Worm (Caenorhabditis elegans) whole organism, L2 larva: ENCODE results near the gene rps-13.
A peak's percentile ranks its signal among the peaks of the same experiment; 100 is the strongest.

Experiments
- C34F6.9 ChIP-seq: fragments of 150-350 bp; optimal IDR thresholded peaks from 2 replicates; lab custom pipeline; 2014; ENCODE audit warnings: missing biosample characterization, missing genetic modification characterization
- F13H6.1 ChIP-seq: sonication (generic microtip); optimal IDR thresholded peaks from 2 replicates; lab custom pipeline; 2016; ENCODE audit warnings: missing genetic modification characterization, missing compliant biosample characterization
- R02D3.7 ChIP-seq: fragments of 150-350 bp; optimal IDR thresholded peaks from 2 replicates; lab custom pipeline; 2014; ENCODE audit warnings: missing biosample characterization, missing genetic modification characterization
- Y55F3AM.14 ChIP-seq: fragments of 200-800 bp; sonication (Bioruptor generic); optimal IDR thresholded peaks from 2 replicates; lab custom pipeline; 2018; ENCODE audit warnings: mild to moderate bottlenecking, missing genetic modification characterization, missing compliant biosample characterization
- ZK546.5 ChIP-seq: sonication (generic microtip); optimal IDR thresholded peaks from 2 replicates; lab custom pipeline; 2017; ENCODE audit warnings: missing biosample characterization, missing genetic modification characterization
- alr-1 ChIP-seq: fragments of 150-350 bp; optimal IDR thresholded peaks from 2 replicates; lab custom pipeline; 2014; ENCODE audit warnings: missing biosample characterization, missing genetic modification characterization
- aly-2 ChIP-seq: fragments of 150-350 bp; optimal IDR thresholded peaks from 2 replicates; lab custom pipeline; 2014; ENCODE audit warnings: missing biosample characterization, missing genetic modification characterization
- ama-1 ChIP-seq: fragments of 150-350 bp; optimal IDR thresholded peaks from 2 replicates; lab custom pipeline; 2018; ENCODE audit warnings: inconsistent platforms
- blmp-1 ChIP-seq: sonication (generic microtip); optimal IDR thresholded peaks from 2 replicates; lab custom pipeline; 2017; ENCODE audit warnings: missing genetic modification characterization, mild to moderate bottlenecking, missing compliant biosample characterization, antibody characterized with exemption, moderate library complexity; ENCODE audit not compliant: insufficient read depth
- ceh-16 ChIP-seq: fragments of 150-350 bp; optimal IDR thresholded peaks from 2 replicates; lab custom pipeline; 2014; ENCODE audit warnings: missing biosample characterization, missing genetic modification characterization
- ceh-82 ChIP-seq: fragments of 150-350 bp; optimal IDR thresholded peaks from 2 replicates; lab custom pipeline; 2014; ENCODE audit warnings: missing biosample characterization, missing genetic modification characterization
- crh-2 ChIP-seq: sonication (generic microtip); optimal IDR thresholded peaks from 2 replicates; lab custom pipeline; 2017; ENCODE audit warnings: missing biosample characterization, missing genetic modification characterization
- dmd-4 ChIP-seq: sonication (generic microtip); optimal IDR thresholded peaks from 2 replicates; lab custom pipeline; 2017; ENCODE audit warnings: missing biosample characterization, missing genetic modification characterization
- egl-27 ChIP-seq: sonication (generic microtip); optimal IDR thresholded peaks from 3 replicates; lab custom pipeline; 2017; ENCODE audit warnings: missing biosample characterization, missing genetic modification reagents, missing genetic modification characterization
- elt-1 ChIP-seq: fragments of 150-350 bp; optimal IDR thresholded peaks from 2 replicates; lab custom pipeline; 2014; ENCODE audit warnings: missing biosample characterization, missing genetic modification characterization
- elt-3 ChIP-seq: sonication (generic microtip); optimal IDR thresholded peaks from 2 replicates; lab custom pipeline; 2017; ENCODE audit warnings: missing biosample characterization, missing genetic modification characterization
- fos-1 ChIP-seq: fragments of 150-350 bp; optimal IDR thresholded peaks from 2 replicates; lab custom pipeline; 2014; ENCODE audit warnings: missing biosample characterization, missing genetic modification characterization
- gmeb-1 ChIP-seq: fragments of 150-350 bp; optimal IDR thresholded peaks from 2 replicates; lab custom pipeline; 2014; ENCODE audit warnings: missing biosample characterization, missing genetic modification characterization
- lin-11 ChIP-seq: fragments of 150-350 bp; sonication (generic microtip); optimal IDR thresholded peaks from 2 replicates; lab custom pipeline; 2014; ENCODE audit warnings: missing biosample characterization, missing genetic modification characterization, inconsistent platforms, mixed read lengths
- lin-13 ChIP-seq: fragments of 150-350 bp; optimal IDR thresholded peaks from 2 replicates; lab custom pipeline; 2014; ENCODE audit warnings: missing biosample characterization, missing genetic modification reagents, missing genetic modification characterization
- lin-39 ChIP-seq: fragments of 150-350 bp; optimal IDR thresholded peaks from 2 replicates; lab custom pipeline; 2014; ENCODE audit warnings: missing biosample characterization, missing genetic modification reagents, missing genetic modification characterization
- lsy-2 ChIP-seq, 2 experiments: fragments of 150-350 bp in 1 of 2; sonication (generic microtip) in 1 of 2; optimal IDR thresholded peaks; 2 replicates each; lab custom pipeline; 2014 to 2017; ENCODE audit warnings: missing biosample characterization in 2 of 2, missing genetic modification characterization in 2 of 2
- mab-5 ChIP-seq: fragments of 150-350 bp; optimal IDR thresholded peaks from 2 replicates; lab custom pipeline; 2014; ENCODE audit warnings: missing biosample characterization, missing genetic modification characterization
- mbf-1 ChIP-seq: sonication (generic microtip); optimal IDR thresholded peaks from 2 replicates; lab custom pipeline; 2017; ENCODE audit warnings: missing biosample characterization, missing genetic modification characterization
- mdl-1 ChIP-seq, 2 experiments: fragments of 150-350 bp in 1 of 2; sonication (generic microtip) in 1 of 2; optimal IDR thresholded peaks; 2 replicates each; lab custom pipeline; 2017; ENCODE audit warnings: missing biosample characterization in 2 of 2, missing genetic modification characterization in 2 of 2
- nhr-10 ChIP-seq: sonication (generic microtip); optimal IDR thresholded peaks from 2 replicates; lab custom pipeline; 2017; ENCODE audit warnings: missing biosample characterization, missing genetic modification characterization
- nhr-11 ChIP-seq: fragments of 150-350 bp; optimal IDR thresholded peaks from 2 replicates; lab custom pipeline; 2014; ENCODE audit warnings: missing biosample characterization, missing genetic modification characterization
- nhr-12 ChIP-seq: fragments of 150-350 bp; optimal IDR thresholded peaks from 2 replicates; lab custom pipeline; 2014; ENCODE audit warnings: missing biosample characterization, missing genetic modification characterization
- nhr-129 ChIP-seq: fragments of 150-350 bp; optimal IDR thresholded peaks from 2 replicates; lab custom pipeline; 2014; ENCODE audit warnings: missing biosample characterization, missing genetic modification characterization
- nhr-21 ChIP-seq: fragments of 150-350 bp; optimal IDR thresholded peaks from 2 replicates; lab custom pipeline; 2014; ENCODE audit warnings: missing biosample characterization, missing genetic modification characterization
- nhr-23 ChIP-seq: fragments of 150-350 bp; optimal IDR thresholded peaks from 2 replicates; lab custom pipeline; 2014; ENCODE audit warnings: missing biosample characterization, missing genetic modification reagents, missing genetic modification characterization
- nhr-237 ChIP-seq: fragments of 150-350 bp; optimal IDR thresholded peaks from 2 replicates; lab custom pipeline; 2014; ENCODE audit warnings: missing biosample characterization, missing genetic modification characterization
- nhr-25 ChIP-seq: fragments of 150-350 bp; sonication (generic microtip); optimal IDR thresholded peaks from 3 replicates; lab custom pipeline; 2014; ENCODE audit warnings: missing biosample characterization, missing genetic modification characterization
- nhr-6 ChIP-seq: fragments of 150-350 bp; optimal IDR thresholded peaks from 2 replicates; lab custom pipeline; 2014; ENCODE audit warnings: missing biosample characterization, missing genetic modification characterization
- nhr-77 ChIP-seq: fragments of 150-350 bp; optimal IDR thresholded peaks from 2 replicates; lab custom pipeline; 2014; ENCODE audit warnings: missing biosample characterization, missing genetic modification characterization
- peb-1 ChIP-seq: fragments of 150-350 bp; optimal IDR thresholded peaks from 2 replicates; lab custom pipeline; 2014; ENCODE audit warnings: missing biosample characterization, missing genetic modification characterization
- sem-4 ChIP-seq: fragments of 150-350 bp; optimal IDR thresholded peaks from 2 replicates; lab custom pipeline; 2014; ENCODE audit warnings: missing biosample characterization, missing genetic modification reagents, missing genetic modification characterization
- skn-1 ChIP-seq: sonication (generic microtip); optimal IDR thresholded peaks from 2 replicates; lab custom pipeline; 2017; ENCODE audit warnings: missing biosample characterization, missing genetic modification characterization
- sma-3 ChIP-seq: sonication (generic microtip); optimal IDR thresholded peaks from 2 replicates; lab custom pipeline; 2016; ENCODE audit warnings: missing genetic modification reagents, missing genetic modification characterization, missing compliant biosample characterization
- sma-9 ChIP-seq, 2 experiments: fragments of 150-350 bp in 1 of 2; sonication (generic microtip) in 1 of 2; optimal IDR thresholded peaks; 2 replicates each; lab custom pipeline; 2014 to 2016; ENCODE audit warnings: missing genetic modification characterization in 2 of 2, mild to moderate bottlenecking in 1 of 2, missing biosample characterization in 1 of 2, missing compliant biosample characterization in 1 of 2, missing genetic modification reagents in 1 of 2, moderate library complexity in 1 of 2
- snpc-4 ChIP-seq: fragments of 150-350 bp; optimal IDR thresholded peaks from 2 replicates; lab custom pipeline; 2014; ENCODE audit warnings: missing biosample characterization, missing genetic modification characterization
- unc-39 ChIP-seq: fragments of 150-350 bp; optimal IDR thresholded peaks from 2 replicates; lab custom pipeline; 2014; ENCODE audit warnings: missing biosample characterization, missing genetic modification characterization
- unc-55 ChIP-seq: fragments of 150-350 bp; sonication (generic microtip); optimal IDR thresholded peaks from 3 replicates; lab custom pipeline; 2014; ENCODE audit warnings: missing biosample characterization, missing genetic modification reagents, missing genetic modification characterization
- unc-62 ChIP-seq: fragments of 150-350 bp; optimal IDR thresholded peaks from 2 replicates; lab custom pipeline; 2014; ENCODE audit warnings: missing biosample characterization, missing genetic modification reagents, missing genetic modification characterization
- zag-1 ChIP-seq: fragments of 150-350 bp; optimal IDR thresholded peaks from 2 replicates; lab custom pipeline; 2014; ENCODE audit warnings: missing biosample characterization, missing genetic modification characterization
- ztf-1 ChIP-seq: fragments of 200-800 bp; sonication (Bioruptor generic); conservative IDR thresholded peaks from 2 replicates; pipeline ENCODE4 v1.3.6; 2022; ENCODE audit warnings: missing genetic modification characterization, missing compliant biosample characterization
- ztf-11 ChIP-seq: sonication (generic microtip); optimal IDR thresholded peaks from 2 replicates; lab custom pipeline; 2017; ENCODE audit warnings: missing biosample characterization, missing genetic modification characterization
- ztf-4 ChIP-seq: fragments of 150-350 bp; optimal IDR thresholded peaks from 2 replicates; lab custom pipeline; 2014; ENCODE audit warnings: missing biosample characterization, missing genetic modification characterization

rps-13 gene

DNA sequence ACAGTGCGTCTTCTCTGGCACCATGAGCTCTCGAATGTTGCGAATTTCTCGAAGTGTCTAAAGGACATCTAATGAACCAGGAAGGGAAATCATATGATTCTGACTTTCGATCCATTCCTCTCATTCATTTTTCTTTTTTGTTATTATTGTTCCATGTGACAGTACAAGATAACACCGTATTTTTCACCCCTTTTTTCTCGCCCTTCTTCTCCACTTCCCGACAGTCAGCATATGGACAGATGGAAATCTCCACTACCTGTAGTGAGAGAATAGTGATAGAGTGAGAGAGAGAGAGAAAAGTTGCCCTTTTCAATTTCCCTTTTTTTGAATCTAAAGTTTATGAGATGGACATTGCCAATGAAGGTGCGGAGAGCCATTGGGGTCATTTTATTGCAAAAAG, 14.0 kb downstream of the rps-13 start:
- TF ChIP-seq aly-2 (tag; lab: Kevin White, UChicago), result no peak
- TF ChIP-seq crh-2 (tag; lab: Kevin White, UChicago), result no peak
- TF ChIP-seq ceh-82, result no peak
- TF ChIP-seq sma-9 (GFP tag; optimal IDR thresholded peaks at IDR 0.05; lab: Kevin White, UChicago), result peak; percentile 73
- TF ChIP-seq sma-9 (tag; optimal IDR thresholded peaks at IDR 0.05; lab: Kevin White, UChicago), result no peak
- TF ChIP-seq skn-1 (tag; lab: Kevin White, UChicago), result no peak
- no peak for TF ChIP-seq ZK546.5
- TF ChIP-seq ama-1 (lab: Kevin White, UChicago), result no peak
- no peak for TF ChIP-seq dmd-4 (tag; lab: Kevin White, UChicago)
- TF ChIP-seq nhr-21, result peak; percentile 41
- TF ChIP-seq nhr-25 (tag; lab: Kevin White, UChicago), result peak; percentile 42
- TF ChIP-seq nhr-129, result peak; percentile 73
- TF ChIP-seq lsy-2 (tag; optimal IDR thresholded peaks at IDR 0.05; lab: Kevin White, UChicago), result peak in 1 of 2 experiments; percentile 35
- TF ChIP-seq zag-1 (tag; lab: Kevin White, UChicago), result no peak
- TF ChIP-seq ceh-16 (tag; lab: Kevin White, UChicago), result no peak
- TF ChIP-seq lin-13, result no peak
- TF ChIP-seq nhr-237 (tag; lab: Kevin White, UChicago), result no peak
- TF ChIP-seq fos-1 (tag; lab: Kevin White, UChicago), result no peak
- TF ChIP-seq mab-5, result no peak
- TF ChIP-seq unc-62, result no peak
- peak; percentile 89 for TF ChIP-seq blmp-1 (tag; lab: Kevin White, UChicago)
- TF ChIP-seq egl-27 (tag; lab: Kevin White, UChicago), result peak; percentile 24
- TF ChIP-seq nhr-23, result no peak
- TF ChIP-seq peb-1, result no peak
- no peak for TF ChIP-seq C34F6.9 (tag; lab: Kevin White, UChicago)
- TF ChIP-seq lin-11 (tag; lab: Kevin White, UChicago), result no peak
- TF ChIP-seq nhr-10, result no peak
- TF ChIP-seq nhr-6 (tag; lab: Kevin White, UChicago), result no peak
- no peak for TF ChIP-seq mbf-1
- TF ChIP-seq mdl-1 (tag; optimal IDR thresholded peaks at IDR 0.05; lab: Kevin White, UChicago), result peak in 1 of 2 experiments; percentile 24
- TF ChIP-seq snpc-4 (tag; lab: Kevin White, UChicago), result no peak
- TF ChIP-seq ztf-4, result no peak
- TF ChIP-seq sma-3 (GFP tag; lab: Kevin White, UChicago), result peak; percentile 16
- no peak for TF ChIP-seq elt-1 (tag; lab: Kevin White, UChicago)
- TF ChIP-seq R02D3.7 (tag; lab: Kevin White, UChicago), result no peak
- TF ChIP-seq elt-3 (tag; lab: Kevin White, UChicago), result no peak
- TF ChIP-seq ztf-1, result no peak
- no peak for TF ChIP-seq unc-55 (GFP tag; lab: Kevin White, UChicago)
- no peak for TF ChIP-seq F13H6.1
- TF ChIP-seq nhr-12 (tag; lab: Kevin White, UChicago), result no peak
- TF ChIP-seq alr-1, result no peak
- no peak for TF ChIP-seq lin-39 (tag; lab: Kevin White, UChicago)
- no peak for TF ChIP-seq ztf-11
- TF ChIP-seq gmeb-1 (tag; lab: Kevin White, UChicago), result no peak
- TF ChIP-seq Y55F3AM.14 (GFP tag; lab: Kevin White, UChicago), result no peak
- no peak for TF ChIP-seq nhr-77
- TF ChIP-seq unc-39 (tag; lab: Kevin White, UChicago), result no peak
- TF ChIP-seq nhr-11 (tag; lab: Kevin White, UChicago), result no peak
- no peak for TF ChIP-seq sem-4
- TF ChIP-seq, all 48 proteins: peak for 9

DNA sequence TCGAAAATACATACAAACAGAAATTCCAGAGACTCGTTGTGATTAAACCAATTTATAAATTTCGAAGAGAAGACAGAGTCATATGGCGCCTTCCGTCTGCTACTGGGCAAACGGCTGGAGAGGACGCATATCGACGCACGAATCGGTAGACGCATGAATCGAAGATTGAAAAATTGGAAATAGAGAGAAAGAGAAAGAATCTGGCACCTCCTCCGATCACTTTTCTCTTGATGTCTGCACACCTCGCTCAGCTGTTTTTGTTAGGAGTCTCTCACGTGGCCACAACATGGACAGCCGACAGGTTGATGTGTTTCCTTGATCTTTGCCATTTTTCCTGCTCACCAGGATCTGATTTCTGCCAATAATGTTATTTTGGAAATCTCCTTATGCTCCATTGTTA, 14.7 kb downstream of the rps-13 start:
- no peak for TF ChIP-seq ztf-1
- TF ChIP-seq lin-39 (tag; lab: Kevin White, UChicago), result no peak
- no peak for TF ChIP-seq nhr-6 (tag; lab: Kevin White, UChicago)
- no peak for TF ChIP-seq crh-2 (tag; lab: Kevin White, UChicago)
- peak; percentile 30 for TF ChIP-seq F13H6.1
- TF ChIP-seq sem-4, result peak; percentile 50
- TF ChIP-seq blmp-1 (tag; lab: Kevin White, UChicago), result peak; percentile 31
- TF ChIP-seq nhr-25 (tag; lab: Kevin White, UChicago), result peak; percentile 34
- no peak for TF ChIP-seq lin-11 (tag; lab: Kevin White, UChicago)
- TF ChIP-seq alr-1, result no peak
- TF ChIP-seq unc-55 (GFP tag; lab: Kevin White, UChicago), result no peak
- TF ChIP-seq C34F6.9 (tag; lab: Kevin White, UChicago), result peak; percentile 47
- peak; percentile 83 for TF ChIP-seq sma-9 (GFP tag; optimal IDR thresholded peaks at IDR 0.05; lab: Kevin White, UChicago)
- TF ChIP-seq sma-9 (tag; optimal IDR thresholded peaks at IDR 0.05; lab: Kevin White, UChicago), result no peak
- peak; percentile 74 for TF ChIP-seq nhr-129
- TF ChIP-seq lsy-2 (tag; optimal IDR thresholded peaks at IDR 0.05; lab: Kevin White, UChicago), result peak in 1 of 2 experiments; percentile 23
- no peak for TF ChIP-seq ZK546.5
- no peak for TF ChIP-seq nhr-77
- peak; percentile 8 for TF ChIP-seq mab-5
- TF ChIP-seq zag-1 (tag; lab: Kevin White, UChicago), result no peak
- peak in 1 of 2 experiments; percentile 1 for TF ChIP-seq mdl-1 (tag; optimal IDR thresholded peaks at IDR 0.05; lab: Kevin White, UChicago)
